Fruit fly (Drosophila melanogaster): ENCODE results near the gene Smr.

DNA sequence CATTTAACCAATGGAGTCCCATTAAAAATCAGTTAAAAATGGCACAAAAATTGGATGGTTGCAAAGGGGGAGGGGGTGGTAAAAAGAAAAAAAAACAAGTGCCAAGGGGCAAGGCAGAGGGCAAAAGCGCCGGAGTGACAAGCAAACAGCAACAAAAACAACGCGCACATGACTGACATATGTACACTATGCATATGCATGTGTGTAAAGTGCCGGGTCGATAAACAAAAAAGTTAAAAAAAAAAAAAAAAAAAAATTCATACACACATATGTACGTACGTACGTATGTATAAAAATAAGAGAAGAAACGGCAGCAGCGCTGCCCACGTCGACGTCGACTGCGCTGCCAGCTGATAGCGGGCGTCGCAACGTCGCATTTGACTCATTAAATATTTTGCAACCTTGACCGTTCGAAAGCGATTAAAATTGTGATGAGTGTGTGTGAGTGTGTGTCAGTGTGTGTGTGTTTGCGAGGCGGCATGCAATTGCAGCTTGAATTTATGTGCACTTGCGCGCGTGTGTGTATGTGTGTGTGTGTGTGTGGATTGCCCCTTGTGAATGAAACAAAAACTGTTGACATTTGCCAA, 14.7 kb downstream of the Smr start:
- TF ChIP-seq pan (optimal IDR thresholded peaks at IDR 0.05): no peak
- TF ChIP-seq psq (optimal IDR thresholded peaks at IDR 0.05): no peak
- no peak for TF ChIP-seq CG8478 (optimal IDR thresholded peaks at IDR 0.05)
- TF ChIP-seq usp (GFP tag; optimal IDR thresholded peaks at IDR 0.05): no peak
- TF ChIP-seq Dll (optimal IDR thresholded peaks at IDR 0.05): no peak
